Worm (Caenorhabditis elegans) whole organism, midembryonic: ENCODE results near the gene Y46G5A.7.

Source experiments
- cog-1 ChIP-seq: sonication (generic microtip); optimal IDR thresholded peaks from 2 replicates; lab custom pipeline; 2016; ENCODE audit warnings: missing genetic modification characterization, missing compliant biosample characterization
- flt-1 ChIP-seq: fragments of 200-800 bp; sonication (Bioruptor generic); IDR thresholded peaks from 2 replicates; pipeline ENCODE4 v1.3.6; 2022; ENCODE audit warnings: missing genetic modification characterization, missing compliant biosample characterization
- ref-1 ChIP-seq: fragments of 200-800 bp; sonication (Bioruptor generic); conservative IDR thresholded peaks from 2 replicates; pipeline ENCODE4 v1.3.6; 2022; ENCODE audit warnings: missing genetic modification reagents, missing genetic modification characterization, missing compliant biosample characterization
- tab-1 ChIP-seq: fragments of 200-800 bp; sonication (Bioruptor generic); IDR thresholded peaks from 2 replicates; pipeline ENCODE4 v1.3.6; 2022; ENCODE audit warnings: missing genetic modification characterization, missing compliant biosample characterization
- ztf-23 ChIP-seq: fragments of 200-800 bp; sonication (Bioruptor generic); IDR thresholded peaks from 2 replicates; pipeline ENCODE4 v1.3.6; 2022; ENCODE audit warnings: missing genetic modification reagents, missing genetic modification characterization, missing compliant biosample characterization

DNA sequence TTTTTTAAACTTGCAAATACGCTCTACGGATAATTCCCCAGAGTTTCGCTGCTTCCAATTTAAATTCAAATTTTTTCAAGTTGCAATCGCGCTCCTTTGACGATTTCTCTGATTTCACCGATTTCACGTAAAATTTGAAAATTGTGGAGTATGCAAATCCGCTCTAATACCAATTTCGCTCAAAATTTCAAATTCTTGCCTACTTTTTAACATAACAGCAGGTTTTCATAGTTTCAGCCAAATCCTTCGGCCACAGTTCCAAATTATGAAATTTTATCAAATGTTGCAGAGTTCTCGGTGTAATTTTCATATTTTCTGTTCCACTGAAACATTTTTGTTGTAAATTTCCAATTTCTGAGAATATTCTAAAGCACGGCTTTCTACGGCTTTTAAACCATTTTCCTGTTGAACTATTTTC lies 31.7 kb upstream of the Y46G5A.7 start, which contains the start of gene alkb-7:
- TF ChIP-seq ref-1 (GFP tag; lab: Robert Waterston, UW) (no peak), flt-1 (GFP tag; lab: Robert Waterston, UW) (no peak; the same call in 1 of the 2 replicates), ztf-23 (no peak), cog-1 (tag; lab: Kevin White, UChicago) (no peak), tab-1 (GFP tag; lab: Robert Waterston, UW) (0 out of 2 replicates have a peak, but pooled peaks have one; percentile 34)
